Worm (Caenorhabditis elegans): Measurements from ENCODE around the gene T08D10.5.

DNA sequence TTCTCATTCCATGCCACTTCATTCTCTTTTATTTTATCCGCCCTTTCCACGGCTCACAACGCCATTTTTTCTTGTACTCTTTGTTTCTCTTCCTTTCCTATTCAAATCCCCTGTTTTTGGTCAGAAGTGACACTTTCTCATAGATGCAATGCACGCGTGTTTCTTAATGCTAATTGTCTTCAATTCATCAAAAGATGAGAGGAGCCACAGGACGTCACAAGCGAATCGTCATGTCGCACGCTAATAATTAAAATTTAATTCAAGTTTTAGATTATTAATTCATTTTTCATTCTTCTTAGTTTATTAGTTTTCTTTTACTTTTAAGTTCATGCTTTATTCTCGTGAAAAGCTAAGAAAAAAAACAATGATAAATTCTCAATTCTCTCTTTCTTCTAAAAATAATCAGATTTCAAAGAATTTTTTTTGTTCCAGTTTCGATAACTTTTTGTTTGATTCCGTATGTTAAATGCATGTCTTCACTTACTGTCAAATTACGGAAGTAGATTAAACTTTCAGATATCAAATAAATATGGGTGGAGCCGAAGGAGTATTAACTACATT is 36.5 kb upstream of the T08D10.5 start, which contains the start of gene Y62H9A.14:
- TF ChIP-seq snpc-4 (tag; optimal IDR thresholded peaks at IDR 0.05) = no peak
- no peak for TF ChIP-seq ztf-4 (tag; optimal IDR thresholded peaks at IDR 0.05)
- TF ChIP-seq unc-55 (GFP tag; optimal IDR thresholded peaks at IDR 0.05) = no peak
- TF ChIP-seq mab-5 (tag; optimal IDR thresholded peaks at IDR 0.05) = no peak
- TF ChIP-seq lin-39 (tag; optimal IDR thresholded peaks at IDR 0.05) = no peak
- TF ChIP-seq egl-27 (tag; optimal IDR thresholded peaks at IDR 0.05) = no peak
- TF ChIP-seq nhr-77 (tag; optimal IDR thresholded peaks at IDR 0.05) = no peak
- no peak for TF ChIP-seq zag-1 (tag; optimal IDR thresholded peaks at IDR 0.05)
- no peak for TF ChIP-seq ztf-11 (tag; optimal IDR thresholded peaks at IDR 0.05)
- TF ChIP-seq mbf-1 (tag; optimal IDR thresholded peaks at IDR 0.05) = no peak
- TF ChIP-seq unc-62 (GFP tag; optimal IDR thresholded peaks at IDR 0.05) = no peak
- no peak for TF ChIP-seq unc-39 (tag; optimal IDR thresholded peaks at IDR 0.05)
- no peak for TF ChIP-seq nhr-11 (tag; optimal IDR thresholded peaks at IDR 0.05)
- no peak for TF ChIP-seq ama-1 (optimal IDR thresholded peaks at IDR 0.05)

Data from whole organism, L2 larva.